Worm (Caenorhabditis elegans) whole organism, young adult: ENCODE results near the gene Y48B6A.1.

Experiments used
- B0019.2 ChIP-seq: fragments of 200-800 bp; sonication (Bioruptor generic); conservative IDR thresholded peaks from 2 replicates; pipeline ENCODE4 v1.3.6; 2022; ENCODE audit warnings: missing genetic modification reagents, missing genetic modification characterization, missing compliant biosample characterization
- B0261.1 ChIP-seq: sonication (generic microtip); optimal IDR thresholded peaks from 2 replicates; lab custom pipeline; 2016; ENCODE audit warnings: mild to moderate bottlenecking, missing genetic modification characterization, moderate library complexity, missing compliant biosample characterization
- F22D6.2 ChIP-seq: sonication (generic microtip); optimal IDR thresholded peaks from 2 replicates; lab custom pipeline; 2016; ENCODE audit warnings: mild to moderate bottlenecking, missing genetic modification characterization, missing compliant biosample characterization
- F33H1.4 ChIP-seq: fragments of 200-800 bp; sonication (Bioruptor generic); IDR thresholded peaks from 2 replicates; pipeline ENCODE4 v1.3.6; 2022; ENCODE audit warnings: missing genetic modification reagents, missing genetic modification characterization, missing compliant biosample characterization
- F39B2.1 ChIP-seq: fragments of 200-800 bp; sonication (Bioruptor generic); IDR thresholded peaks from 2 replicates; pipeline ENCODE4 v1.3.6; 2022; ENCODE audit warnings: missing genetic modification reagents, missing genetic modification characterization, missing compliant biosample characterization
- T07F8.4 ChIP-seq: sonication (generic microtip); optimal IDR thresholded peaks from 2 replicates; lab custom pipeline; 2016; ENCODE audit warnings: mild to moderate bottlenecking, missing genetic modification characterization, moderate library complexity, missing compliant biosample characterization
- ZK185.1 ChIP-seq: sonication (generic microtip); optimal IDR thresholded peaks from 2 replicates; lab custom pipeline; 2016; ENCODE audit warnings: mild to moderate bottlenecking, missing genetic modification characterization, missing compliant biosample characterization; ENCODE audit not compliant: poor library complexity, severe bottlenecking
- akir-1 ChIP-seq: fragments of 200-800 bp; sonication (Bioruptor generic); optimal IDR thresholded peaks from 2 replicates; lab custom pipeline; 2018; ENCODE audit warnings: mild to moderate bottlenecking, missing genetic modification characterization, moderate library complexity, missing compliant biosample characterization
- aptf-2 ChIP-seq: fragments of 200-800 bp; sonication (Bioruptor generic); conservative IDR thresholded peaks from 2 replicates; pipeline ENCODE4 v1.3.6; 2022; ENCODE audit warnings: missing genetic modification reagents, missing genetic modification characterization, missing compliant biosample characterization
- attf-3 ChIP-seq: fragments of 200-800 bp; sonication (Bioruptor generic); conservative IDR thresholded peaks from 2 replicates; pipeline ENCODE4 v1.3.6; 2022; ENCODE audit warnings: missing genetic modification reagents, missing genetic modification characterization, missing compliant biosample characterization
- attf-6 ChIP-seq: fragments of 200-800 bp; sonication (Bioruptor generic); IDR thresholded peaks from 2 replicates; pipeline ENCODE4 v1.3.6; 2022; ENCODE audit warnings: missing genetic modification reagents, missing genetic modification characterization, missing compliant biosample characterization
- cebp-1 ChIP-seq, 2 experiments: fragments of 200-800 bp in 1 of 2; sonication (Bioruptor generic) in 1 of 2; sonication (generic microtip) in 1 of 2; IDR thresholded peaks in 1 of 2; optimal IDR thresholded peaks in 1 of 2; 2 replicates each; pipeline versions ENCODE4 v1.3.6 to Lab custom; 2017 to 2022; ENCODE audit warnings: missing compliant biosample characterization in 2 of 2, missing genetic modification characterization in 2 of 2, mild to moderate bottlenecking in 1 of 2, missing genetic modification reagents in 1 of 2, moderate library complexity in 1 of 2
- ceh-27 ChIP-seq: fragments of 200-800 bp; sonication (Bioruptor generic); optimal IDR thresholded peaks from 2 replicates; lab custom pipeline; 2018; ENCODE audit warnings: mild to moderate bottlenecking, missing genetic modification characterization, moderate library complexity, missing compliant biosample characterization
- ceh-58 ChIP-seq: fragments of 200-800 bp; sonication (Bioruptor generic); IDR thresholded peaks from 2 replicates; pipeline ENCODE4 v1.3.6; 2022; ENCODE audit warnings: missing genetic modification characterization, missing compliant biosample characterization
- dpl-1 ChIP-seq: fragments of 150-350 bp; optimal IDR thresholded peaks from 2 replicates; lab custom pipeline; 2014; ENCODE audit warnings: missing biosample characterization, missing genetic modification reagents, missing genetic modification characterization
- egl-18 ChIP-seq: fragments of 200-800 bp; sonication (Bioruptor generic); IDR thresholded peaks from 2 replicates; pipeline ENCODE4 v1.3.6; 2022; ENCODE audit warnings: missing genetic modification reagents, missing genetic modification characterization, missing compliant biosample characterization
- egrh-3 ChIP-seq: fragments of 200-800 bp; sonication (Bioruptor generic); IDR thresholded peaks from 2 replicates; pipeline ENCODE4 v1.3.6; 2022; ENCODE audit warnings: missing genetic modification reagents, missing genetic modification characterization, missing compliant biosample characterization
- ets-4 ChIP-seq: fragments of 200-800 bp; sonication (Bioruptor generic); optimal IDR thresholded peaks from 2 replicates; lab custom pipeline; 2018; ENCODE audit warnings: mild to moderate bottlenecking, missing genetic modification characterization, missing compliant biosample characterization
- fkh-3 ChIP-seq: sonication (generic microtip); optimal IDR thresholded peaks from 2 replicates; lab custom pipeline; 2016; ENCODE audit warnings: mild to moderate bottlenecking, missing genetic modification characterization, missing compliant biosample characterization
- gei-17 ChIP-seq: fragments of 200-800 bp; sonication (Bioruptor generic); optimal IDR thresholded peaks from 2 replicates; lab custom pipeline; 2018; ENCODE audit warnings: mild to moderate bottlenecking, missing genetic modification characterization, missing compliant biosample characterization
- hlh-12 ChIP-seq: sonication (generic microtip); optimal IDR thresholded peaks from 2 replicates; lab custom pipeline; 2016; ENCODE audit warnings: missing genetic modification characterization, missing compliant biosample characterization
- hmg-1.2 ChIP-seq: fragments of 200-800 bp; sonication (Bioruptor generic); IDR thresholded peaks from 2 replicates; pipeline ENCODE4 v1.3.6; 2022; ENCODE audit warnings: missing genetic modification reagents, missing genetic modification characterization, missing compliant biosample characterization
- hrde-1 ChIP-seq: sonication (generic microtip); optimal IDR thresholded peaks from 2 replicates; lab custom pipeline; 2016; ENCODE audit warnings: missing genetic modification characterization, mild to moderate bottlenecking, missing compliant biosample characterization, moderate library complexity, missing genotype, missing genetic modification reagents, borderline replicate concordance
- hsf-1 ChIP-seq: fragments of 200-800 bp; sonication (Bioruptor generic); IDR thresholded peaks from 2 replicates; pipeline ENCODE4 v1.3.6; 2022; ENCODE audit warnings: missing genetic modification reagents, missing genetic modification characterization, missing compliant biosample characterization
- lin-26 ChIP-seq: fragments of 200-800 bp; sonication (Bioruptor generic); IDR thresholded peaks from 2 replicates; pipeline ENCODE4 v1.3.6; 2022; ENCODE audit warnings: missing genetic modification reagents, missing genetic modification characterization, missing compliant biosample characterization
- lin-35 ChIP-seq, 3 experiments: fragments of 150-350 bp in 2 of 3; sonication (generic microtip) in 1 of 3; optimal IDR thresholded peaks; 2 replicates each; lab custom pipeline; 2014 to 2018; ENCODE audit warnings: missing biosample characterization in 3 of 3, missing genetic modification characterization in 3 of 3, missing genetic modification reagents in 3 of 3
- lin-40 ChIP-seq: sonication (generic microtip); optimal IDR thresholded peaks from 2 replicates; lab custom pipeline; 2016; ENCODE audit warnings: missing genetic modification characterization, mild to moderate bottlenecking, missing compliant biosample characterization, missing genotype, missing genetic modification reagents
- madf-10 ChIP-seq: sonication (generic microtip); optimal IDR thresholded peaks from 2 replicates; lab custom pipeline; 2016; ENCODE audit warnings: mild to moderate bottlenecking, missing genetic modification characterization, missing compliant biosample characterization
- madf-6 ChIP-seq: fragments of 200-800 bp; sonication (Bioruptor generic); IDR thresholded peaks from 2 replicates; pipeline ENCODE4 v1.3.6; 2022; ENCODE audit warnings: missing genetic modification reagents, missing genetic modification characterization, missing compliant biosample characterization
- madf-8 ChIP-seq: fragments of 200-800 bp; sonication (Bioruptor generic); conservative IDR thresholded peaks from 2 replicates; pipeline ENCODE4 v1.3.6; 2022; ENCODE audit warnings: missing genetic modification reagents, missing genetic modification characterization, missing compliant biosample characterization
- mxl-1 ChIP-seq: sonication (generic microtip); optimal IDR thresholded peaks from 2 replicates; lab custom pipeline; 2016; ENCODE audit warnings: missing genetic modification characterization, missing compliant biosample characterization
- nfyb-1 ChIP-seq: fragments of 200-800 bp; sonication (Bioruptor generic); IDR thresholded peaks from 2 replicates; pipeline ENCODE4 v1.3.6; 2022; ENCODE audit warnings: missing genetic modification reagents, missing genetic modification characterization, missing compliant biosample characterization
- nhr-120 ChIP-seq: fragments of 200-800 bp; sonication (Bioruptor generic); IDR thresholded peaks from 2 replicates; pipeline ENCODE4 v1.3.6; 2022; ENCODE audit warnings: missing genetic modification characterization, missing compliant biosample characterization
- nhr-90 ChIP-seq: sonication (generic microtip); optimal IDR thresholded peaks from 2 replicates; lab custom pipeline; 2016; ENCODE audit warnings: missing genotype, mild to moderate bottlenecking, missing genetic modification characterization, missing compliant biosample characterization
- sdz-38 ChIP-seq: sonication (generic microtip); optimal IDR thresholded peaks from 2 replicates; lab custom pipeline; 2016; ENCODE audit warnings: missing genotype, missing genetic modification characterization, missing compliant biosample characterization
- sea-2 ChIP-seq: fragments of 200-800 bp; sonication (Bioruptor generic); IDR thresholded peaks from 2 replicates; pipeline ENCODE4 v1.3.6; 2022; ENCODE audit warnings: missing genetic modification characterization, missing compliant biosample characterization
- snpc-1.3 ChIP-seq: sonication (generic microtip); optimal IDR thresholded peaks from 2 replicates; lab custom pipeline; 2017; ENCODE audit warnings: missing genetic modification characterization, mild to moderate bottlenecking, missing compliant biosample characterization, antibody characterized with exemption, moderate library complexity, missing genotype, missing genetic modification reagents; ENCODE audit not compliant: insufficient read depth
- snpc-4 ChIP-seq, 5 experiments: fragments of 150-350 bp in 1 of 5; sonication (generic microtip) in 4 of 5; optimal IDR thresholded peaks; 2 replicates each; lab custom pipeline; 2014 to 2018; ENCODE audit warnings: missing genetic modification characterization in 5 of 5, missing biosample characterization in 3 of 5, antibody characterized with exemption in 2 of 5, mild to moderate bottlenecking in 2 of 5, missing compliant biosample characterization in 2 of 5, missing genotype in 2 of 5, moderate library complexity in 2 of 5, missing genetic modification reagents in 1 of 5
- unc-62 ChIP-seq: fragments of 150-350 bp; optimal IDR thresholded peaks from 2 replicates; lab custom pipeline; 2014; ENCODE audit warnings: missing biosample characterization, missing genetic modification reagents, missing genetic modification characterization
- ztf-18 ChIP-seq: sonication (generic microtip); optimal IDR thresholded peaks from 2 replicates; lab custom pipeline; 2016; ENCODE audit warnings: missing genotype, mild to moderate bottlenecking, missing genetic modification characterization, missing compliant biosample characterization
- ztf-25 ChIP-seq: fragments of 200-800 bp; sonication (Bioruptor generic); IDR thresholded peaks from 2 replicates; pipeline ENCODE4 v1.3.6; 2022; ENCODE audit warnings: missing genetic modification reagents, missing genetic modification characterization, missing compliant biosample characterization
- ztf-26 ChIP-seq: sonication (generic microtip); optimal IDR thresholded peaks from 2 replicates; lab custom pipeline; 2017; ENCODE audit warnings: missing genetic modification characterization, missing compliant biosample characterization
- ztf-6 ChIP-seq: fragments of 200-800 bp; sonication (Bioruptor generic); IDR thresholded peaks from 2 replicates; pipeline ENCODE4 v1.3.6; 2022; ENCODE audit warnings: missing genetic modification reagents, missing genetic modification characterization, missing compliant biosample characterization

The Y48B6A.1 gene

ce11 chrII:14173176-14173575 lies 19.0 kb upstream of the Y48B6A.1 start:
- TF ChIP-seq F39B2.1 (GFP tag; lab: Robert Waterston, UW) = no peak
- TF ChIP-seq nhr-90 (tag; lab: Kevin White, UChicago) = no peak
- no peak for TF ChIP-seq egl-18 (GFP tag; lab: Robert Waterston, UW)
- no peak for TF ChIP-seq dpl-1 (GFP tag; lab: Kevin White, UChicago)
- TF ChIP-seq nhr-120 (GFP tag; lab: Robert Waterston, UW) = no peak
- TF ChIP-seq hlh-12 (tag; lab: Kevin White, UChicago) = no peak
- TF ChIP-seq ceh-27 (GFP tag; lab: Kevin White, UChicago) = no peak
- no peak for TF ChIP-seq T07F8.4 (tag; lab: Kevin White, UChicago)
- TF ChIP-seq snpc-1.3 (tag; lab: Kevin White, UChicago) = no peak
- no peak for TF ChIP-seq ztf-18 (tag; lab: Kevin White, UChicago)
- no peak for TF ChIP-seq madf-6 (GFP tag; lab: Robert Waterston, UW)
- no peak for TF ChIP-seq F33H1.4 (GFP tag; lab: Robert Waterston, UW)
- no peak for TF ChIP-seq ZK185.1 (tag; lab: Kevin White, UChicago)
- no peak for TF ChIP-seq hrde-1 (tag; lab: Kevin White, UChicago)

ce11 chrII:14171558-14171957 lies 17.4 kb upstream of the Y48B6A.1 start, which contains the start of gene eat-2:
Gene eat-2 (minus strand): TSS chrII:14171658.
- TF ChIP-seq ztf-6 (GFP tag; lab: Robert Waterston, UW) (no peak), snpc-4 (GFP tag; optimal IDR thresholded peaks at IDR 0.05; lab: Kevin White, UChicago) (no peak), snpc-4 (tag; optimal IDR thresholded peaks at IDR 0.05; lab: Kevin White, UChicago) (no peak), F22D6.2 (tag; lab: Kevin White, UChicago) (no peak), hmg-1.2 (GFP tag; lab: Robert Waterston, UW) (no peak), nhr-90 (tag; lab: Kevin White, UChicago) (no peak), madf-10 (tag; lab: Kevin White, UChicago) (no peak), sea-2 (no peak), ceh-58 (GFP tag; lab: Robert Waterston, UW) (no peak), ets-4 (no peak), F39B2.1 (GFP tag; lab: Robert Waterston, UW) (no peak), akir-1 (GFP tag; lab: Kevin White, UChicago) (no peak), lin-26 (GFP tag; lab: Robert Waterston, UW) (no peak), attf-6 (no peak), sdz-38 (no peak), attf-3 (GFP tag; lab: Robert Waterston, UW) (no peak), F33H1.4 (GFP tag; lab: Robert Waterston, UW) (no peak)

ce11 chrII:14165430-14165929 lies 11.3 kb upstream of the Y48B6A.1 start:
- TF ChIP-seq B0261.1 (tag; lab: Kevin White, UChicago) (no peak), ztf-26 (tag; lab: Kevin White, UChicago) (no peak), cebp-1 (GFP tag; IDR thresholded peaks at IDR 0.05; lab: Robert Waterston, UW) (0 out of 2 replicates have a peak, but pooled peaks have one; percentile 20), cebp-1 (tag; optimal IDR thresholded peaks at IDR 0.05; lab: Kevin White, UChicago) (no peak), lin-35 (GFP tag; optimal IDR thresholded peaks at IDR 0.05; lab: Kevin White, UChicago) (no peak), unc-62 (GFP tag; lab: Kevin White, UChicago) (no peak), aptf-2 (GFP tag; lab: Robert Waterston, UW) (no peak), ztf-25 (GFP tag; lab: Robert Waterston, UW) (no peak), snpc-1.3 (tag; lab: Kevin White, UChicago) (no peak), gei-17 (no peak), egrh-3 (GFP tag; lab: Robert Waterston, UW) (peak; percentile 81), nhr-90 (tag; lab: Kevin White, UChicago) (no peak), mxl-1 (tag; lab: Kevin White, UChicago) (no peak), nfyb-1 (no peak), madf-10 (tag; lab: Kevin White, UChicago) (no peak), lin-40 (tag; lab: Kevin White, UChicago) (no peak), fkh-3 (tag; lab: Kevin White, UChicago) (no peak), F22D6.2 (tag; lab: Kevin White, UChicago) (no peak), hsf-1 (no peak), ztf-6 (GFP tag; lab: Robert Waterston, UW) (no peak), B0019.2 (no peak), madf-8 (GFP tag; lab: Robert Waterston, UW) (no peak), F33H1.4 (GFP tag; lab: Robert Waterston, UW) (no peak)
